Fruit fly (Drosophila melanogaster) ovary, adult (tissue): ENCODE results near the gene CG32201.
A peak's percentile ranks its signal among the peaks of the same experiment; 100 is the strongest.

ENCODE experiments used
- CG17801 ChIP-seq: fragments of 200-800 bp; optimal IDR thresholded peaks from 2 replicates; lab custom pipeline; 2019; ENCODE audit warnings: missing biosample characterization, mild to moderate bottlenecking, missing genetic modification characterization, moderate library complexity; ENCODE audit not compliant: partially characterized antibody

The CG32201 gene

DNA sequence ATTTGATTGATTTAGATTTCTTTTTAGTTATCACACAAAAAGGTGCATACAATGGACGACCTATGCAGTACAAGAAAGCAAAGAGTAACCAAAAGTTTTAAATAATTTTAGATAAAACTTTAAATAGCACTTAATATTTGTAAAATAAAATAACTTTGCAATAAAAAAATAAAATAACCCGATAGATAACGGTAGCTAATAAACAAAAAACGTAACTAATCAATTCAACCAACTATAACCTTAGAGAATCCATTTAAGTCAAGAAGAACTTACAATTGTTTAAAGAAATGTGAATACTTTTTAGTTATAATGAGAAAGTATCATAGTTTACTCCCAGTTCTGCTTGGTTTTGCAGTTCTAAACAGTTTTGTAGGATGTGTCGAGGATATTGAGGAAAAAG is at the start of gene CG32201:
TSS of gene CG32201 (plus strand) at position 301 of the 400 bp plus-strand sequence.
- no peak for TF ChIP-seq CG17801

DNA sequence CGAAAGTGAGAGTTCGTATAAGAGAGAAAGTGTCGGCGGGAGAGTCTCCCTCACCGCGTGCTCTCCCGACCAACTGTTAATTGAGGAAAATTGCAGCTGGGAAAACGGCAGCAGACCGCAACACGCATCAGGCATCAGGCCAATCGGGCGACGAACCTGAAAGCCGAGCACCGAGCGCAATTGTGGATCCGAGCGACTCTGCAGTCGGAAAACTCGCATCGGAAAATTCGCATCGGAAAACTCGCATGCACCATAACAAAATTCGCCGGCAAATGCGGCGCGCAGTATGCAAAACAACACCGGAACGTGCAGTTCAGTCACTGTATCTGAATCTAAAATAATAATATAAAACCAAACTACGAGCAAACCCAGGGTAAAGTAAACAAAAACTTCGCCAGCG is 49.5 kb upstream of the CG32201 start, which contains the start of gene AstC-R1:
TSS of gene AstC-R1 (plus strand) at position 301 of the 400 bp plus-strand sequence.
- no peak for TF ChIP-seq CG17801

DNA sequence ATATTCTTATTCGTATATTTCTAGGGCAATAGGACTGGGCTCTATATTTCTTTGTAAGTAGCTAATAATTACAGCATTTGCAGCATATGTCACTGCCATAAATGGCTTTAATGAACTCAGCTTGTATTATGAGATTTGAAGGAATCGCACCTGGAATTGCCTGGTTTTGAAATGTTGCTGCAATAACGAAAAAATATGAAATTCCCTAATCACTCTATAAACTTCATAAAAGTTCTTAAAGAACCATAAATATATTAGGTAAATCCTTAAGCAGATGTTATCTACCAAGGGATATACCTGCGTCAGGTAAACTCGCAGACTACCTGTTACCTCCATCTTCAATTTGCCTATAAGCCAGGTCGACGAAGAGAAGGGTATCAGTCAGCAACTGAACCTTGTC is 21.0 kb upstream of the CG32201 start, which contains the start of gene CG7271:
TSS of gene CG7271 (plus strand) at position 373 of the 400 bp plus-strand sequence.
- no peak for TF ChIP-seq CG17801

DNA sequence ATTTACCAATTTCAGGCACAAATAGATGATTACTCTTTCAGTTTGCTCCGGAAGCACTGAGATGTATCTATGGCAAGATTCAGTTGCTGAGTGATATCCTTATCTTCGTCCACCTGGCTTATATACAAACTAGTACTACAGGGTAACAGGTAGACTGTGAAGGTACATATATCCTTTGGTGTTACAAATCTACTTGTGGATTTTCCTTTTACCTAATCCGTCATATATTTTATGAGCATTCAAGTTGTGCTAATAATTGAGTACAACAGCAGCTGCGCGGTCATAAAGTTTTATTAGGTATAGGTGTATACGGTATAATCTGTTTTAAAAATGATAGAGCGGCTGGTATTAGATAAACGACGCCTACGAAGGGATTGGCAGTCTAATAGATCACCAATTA is 15.7 kb upstream of the CG32201 start, which contains the start of gene term:
TSS of gene term (minus strand) at position 101 of the 400 bp plus-strand sequence.
- TF ChIP-seq CG17801 = no peak

DNA sequence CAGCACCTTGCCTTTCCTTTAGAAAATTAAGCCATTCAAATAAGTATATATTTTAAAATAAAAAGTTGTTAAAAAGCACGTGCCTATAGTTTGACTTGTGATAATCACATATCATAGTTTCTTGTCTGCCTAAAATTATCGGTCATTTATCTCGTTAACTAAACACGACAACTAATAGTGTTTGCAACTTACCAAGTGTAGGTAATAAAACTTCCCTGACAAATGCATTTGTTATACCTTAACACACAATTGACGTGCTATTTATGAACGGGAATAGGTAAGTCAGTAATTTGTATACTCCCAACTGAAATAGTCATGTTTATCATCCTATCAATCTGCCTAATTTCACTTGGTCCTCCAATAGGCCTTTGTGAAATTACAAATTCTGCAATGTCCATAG is 6.3 kb upstream of the CG32201 start, which contains the start of gene CG18234:
TSS of gene CG18234 (plus strand) at position 301 of the 400 bp plus-strand sequence.
- TF ChIP-seq CG17801 = no peak

DNA sequence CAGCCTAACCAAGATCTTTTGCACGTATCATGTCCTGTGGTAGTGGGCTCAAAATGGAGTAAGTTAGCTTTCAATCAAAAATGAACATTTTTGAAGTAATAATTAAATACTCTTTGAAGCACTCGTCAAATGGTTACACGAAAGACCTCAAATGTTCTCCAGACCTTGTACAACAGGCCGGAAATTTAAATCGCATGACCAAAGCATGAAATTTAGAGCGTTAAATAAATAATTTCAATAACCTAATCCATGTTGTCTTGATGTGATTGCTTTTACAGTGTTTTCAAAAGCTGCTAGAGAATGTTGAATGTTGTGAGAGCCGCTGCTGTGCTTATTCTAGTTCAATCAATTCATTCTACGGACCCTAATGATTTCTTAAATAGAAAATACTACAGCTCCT is 4.2 kb upstream of the CG32201 start, which contains the start of gene CG18233:
TSS of gene CG18233 (plus strand) at position 301 of the 400 bp plus-strand sequence.
- TF ChIP-seq CG17801 = no peak

DNA sequence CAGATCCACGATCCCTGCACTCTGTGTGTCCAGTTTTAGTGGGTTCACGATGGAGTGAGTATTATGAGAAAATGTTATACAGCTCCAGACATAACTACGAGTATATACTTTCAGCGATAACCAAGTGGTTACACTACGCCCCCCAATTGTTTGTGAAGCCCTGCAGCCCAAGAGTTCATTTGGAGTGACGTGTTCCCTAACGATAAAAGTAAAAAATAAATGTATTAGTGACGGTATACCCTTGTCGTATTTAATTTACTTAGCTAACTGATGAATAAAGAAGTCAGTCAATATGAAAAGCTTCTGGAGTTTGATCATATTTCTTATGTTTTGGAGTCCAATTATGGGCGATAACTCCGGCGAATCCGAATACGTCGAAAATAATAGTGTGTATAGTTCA is 2.3 kb upstream of the CG32201 start, which contains the start of gene CG18231:
TSS of gene CG18231 (plus strand) at position 301 of the 400 bp plus-strand sequence.
- no peak for TF ChIP-seq CG17801

DNA sequence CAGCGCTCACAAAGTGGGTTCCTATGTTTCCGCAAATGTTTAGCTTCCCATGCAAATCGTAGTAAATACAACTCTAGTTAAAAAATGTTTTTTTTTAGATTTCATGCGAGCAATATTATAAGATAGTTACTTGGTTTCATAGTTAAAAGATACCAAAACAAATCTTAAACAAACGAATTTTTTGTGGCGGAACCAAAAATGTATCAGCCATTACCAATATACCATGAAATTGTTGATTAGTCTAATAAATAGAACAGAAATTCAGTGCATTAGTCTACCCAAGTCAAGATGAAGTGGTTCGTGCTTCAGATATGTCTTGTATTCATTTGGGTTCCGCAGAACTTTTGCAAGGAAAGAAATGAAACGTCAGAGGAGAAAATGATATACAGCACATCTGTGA is 2.2 kb downstream of the CG32201 start, which contains the start of gene CG32199:
TSS of gene CG32199 (plus strand) at position 301 of the 400 bp plus-strand sequence.
- TF ChIP-seq CG17801 = no peak

DNA sequence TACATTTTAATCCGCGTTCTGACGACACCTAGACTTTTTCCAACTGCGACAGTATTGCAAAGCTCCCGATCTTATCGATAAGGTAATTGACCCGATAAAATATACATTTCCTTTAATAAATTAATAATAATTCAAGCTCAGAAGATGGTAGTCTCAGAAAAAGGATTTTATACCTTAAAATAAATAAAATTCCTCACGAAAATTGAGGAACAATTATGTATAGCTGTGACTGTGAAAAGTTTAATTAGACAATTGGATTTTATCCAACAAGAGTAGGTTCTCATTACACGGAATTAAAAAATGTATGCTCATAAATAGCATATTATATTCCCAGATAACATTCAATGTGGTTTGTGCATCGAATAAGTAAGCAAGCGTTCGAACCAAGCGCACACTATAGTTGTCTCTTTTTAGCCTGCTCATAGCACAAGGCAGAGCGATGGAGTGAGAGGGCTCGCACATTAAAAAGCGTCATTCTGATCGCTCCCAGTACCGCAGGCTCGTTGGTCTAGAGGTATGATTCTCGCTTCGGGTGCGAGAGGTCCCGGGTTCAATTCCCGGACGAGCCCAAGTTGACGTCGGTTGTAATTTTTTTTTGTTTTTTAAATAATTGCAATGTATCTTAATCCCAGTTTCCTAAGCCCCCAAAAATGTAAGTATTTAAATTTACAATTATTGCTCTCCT is 8.6 kb downstream of the CG32201 start, which contains the start of the genes CG13380 and CG4174:
TSS of gene CG13380 (minus strand) at position 51 of the 685 bp plus-strand sequence.
TSS of gene CG4174 (minus strand) at position 51 of the 685 bp plus-strand sequence.
- peak; percentile 43 for TF ChIP-seq CG17801

DNA sequence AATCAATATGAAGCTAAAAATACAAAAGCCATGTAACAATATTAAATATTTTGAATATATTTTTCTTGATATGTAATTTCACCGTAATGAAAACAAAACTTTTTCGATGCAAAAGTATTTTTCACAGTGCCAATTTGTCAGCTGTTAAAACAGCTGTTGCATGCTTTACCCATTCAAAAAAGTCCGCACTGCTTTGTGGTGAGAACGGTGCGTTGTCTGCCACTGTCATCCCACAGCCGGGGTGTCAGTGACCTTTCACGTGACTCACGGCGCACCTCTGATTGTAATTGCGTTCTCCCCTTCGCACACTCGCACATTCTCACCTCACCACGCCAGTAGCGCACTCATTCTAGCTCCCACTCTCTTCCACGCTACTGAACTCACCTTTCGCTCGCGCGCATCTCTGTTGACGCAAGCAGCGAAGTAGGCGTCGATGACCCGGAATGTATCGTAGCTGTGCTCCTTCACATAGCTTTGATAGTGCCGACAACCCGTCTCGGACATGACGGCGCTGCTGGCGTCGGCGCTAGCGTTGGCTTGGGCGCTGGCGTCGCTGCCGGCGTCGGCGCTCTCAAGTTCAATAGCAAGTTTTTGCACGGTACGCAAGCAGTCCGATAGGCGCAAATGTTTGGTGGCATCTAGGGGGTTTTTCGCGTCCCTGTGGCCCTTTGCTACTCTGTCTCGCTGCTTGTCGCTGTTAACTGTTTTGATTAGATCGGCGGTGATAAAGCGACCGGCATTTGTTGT is 11.7 kb downstream of the CG32201 start:
- no peak for TF ChIP-seq CG17801

DNA sequence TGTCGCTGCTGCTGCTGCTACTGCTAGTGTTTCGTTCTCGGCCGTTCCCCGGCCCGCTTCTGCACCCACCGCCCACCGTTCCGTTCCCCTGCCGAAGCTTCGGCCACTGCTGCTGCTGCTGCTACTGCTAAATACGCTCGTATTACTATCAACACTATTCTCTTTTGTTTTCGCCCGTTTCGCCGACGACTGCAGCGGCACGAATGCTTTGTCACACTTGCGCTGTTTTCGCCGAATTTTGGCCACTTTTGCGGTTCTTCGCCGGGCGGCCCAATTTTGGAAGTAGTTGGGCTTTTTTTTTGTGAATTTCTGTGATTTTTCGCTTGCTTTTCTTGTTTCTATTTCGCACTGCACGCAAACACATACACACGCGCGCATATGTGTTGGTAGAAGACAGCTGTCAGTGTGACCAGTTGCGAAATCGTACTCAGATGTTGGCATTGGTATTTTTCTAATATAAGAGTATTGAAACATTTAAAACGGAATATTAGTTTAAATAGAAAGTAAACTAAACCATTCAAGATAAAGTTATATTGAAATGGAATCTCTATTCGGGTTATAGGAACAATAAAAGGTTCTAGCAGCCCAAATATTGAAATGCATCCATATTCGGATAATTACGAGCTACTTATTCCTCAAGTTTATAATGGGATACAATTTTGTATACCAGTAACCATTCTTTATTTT is 12.5 kb downstream of the CG32201 start, which contains the start of gene not:
TSS of gene not (minus strand) at position 395 of the 687 bp plus-strand sequence.
- TF ChIP-seq CG17801 = no peak

DNA sequence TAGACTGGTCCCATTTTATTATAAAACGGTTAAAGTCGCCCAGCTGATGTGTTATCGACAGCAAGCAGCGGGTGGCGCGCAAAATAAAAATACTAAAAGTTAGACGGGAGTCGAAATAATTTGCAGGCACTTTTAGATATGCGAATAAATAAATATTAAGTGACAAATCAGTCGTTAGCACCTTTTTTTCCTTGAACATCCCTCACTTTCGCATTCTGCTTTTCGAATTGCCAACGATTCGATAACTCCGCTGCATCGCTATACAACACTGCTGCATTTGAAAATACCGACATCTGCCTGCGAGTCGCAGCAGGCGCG is 13.0 kb downstream of the CG32201 start, which contains the start of gene bora:
TSS of gene bora (plus strand) at position 271 of the 318 bp plus-strand sequence.
- no peak for TF ChIP-seq CG17801

DNA sequence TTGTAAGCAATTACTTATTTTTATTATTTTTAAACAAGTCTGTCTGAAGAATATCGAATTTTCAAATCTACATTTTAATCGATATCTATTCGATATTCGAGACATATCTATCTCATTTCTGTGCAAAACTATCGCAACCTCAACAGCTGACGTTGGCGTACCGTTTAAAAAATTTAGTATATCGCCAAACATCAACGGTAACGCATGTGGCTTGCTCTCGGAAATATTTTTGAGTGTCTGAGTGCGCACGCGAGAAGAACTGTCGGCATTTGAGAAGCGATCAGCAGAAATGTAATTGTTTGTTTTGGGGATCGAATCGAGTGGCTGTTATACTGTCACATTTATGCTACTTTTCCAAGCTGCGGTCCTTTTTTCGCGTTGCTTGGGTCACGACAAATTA is 16.4 kb downstream of the CG32201 start, which contains the start of gene MYPT-75D:
TSS of gene MYPT-75D (plus strand) at position 174 of the 400 bp plus-strand sequence.
- TF ChIP-seq CG17801 = peak; percentile 57

DNA sequence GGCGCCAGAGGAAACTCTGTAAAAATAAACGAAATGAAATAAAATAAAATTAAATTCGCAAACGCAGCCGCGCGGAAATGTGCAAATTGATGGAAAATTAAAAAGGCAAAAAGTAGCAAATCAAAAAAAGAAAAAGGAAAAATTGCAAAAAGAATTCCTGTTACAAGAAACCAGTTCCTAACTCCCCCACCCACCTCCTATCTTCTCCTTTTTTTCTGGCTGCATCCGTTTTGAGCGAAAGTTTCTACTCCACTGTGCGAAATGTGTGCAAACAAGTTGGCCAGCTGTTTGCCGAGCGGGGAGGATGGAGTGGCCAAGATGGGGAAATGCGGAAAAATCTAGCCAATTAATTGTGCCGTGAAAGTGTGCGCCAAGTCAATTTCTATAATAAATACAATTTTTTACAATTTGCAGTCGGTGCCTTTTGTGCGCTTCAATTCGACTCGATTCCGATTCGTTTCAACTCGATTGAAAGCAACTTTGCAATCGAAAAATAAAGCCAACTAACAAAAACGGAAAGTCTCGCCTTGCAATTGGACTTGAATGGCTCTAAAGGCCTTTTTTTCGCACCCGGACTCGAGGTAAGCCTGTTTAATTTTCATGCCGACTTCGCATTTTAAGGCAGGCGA is 17.1 kb downstream of the CG32201 start:
- no peak for TF ChIP-seq CG17801

DNA sequence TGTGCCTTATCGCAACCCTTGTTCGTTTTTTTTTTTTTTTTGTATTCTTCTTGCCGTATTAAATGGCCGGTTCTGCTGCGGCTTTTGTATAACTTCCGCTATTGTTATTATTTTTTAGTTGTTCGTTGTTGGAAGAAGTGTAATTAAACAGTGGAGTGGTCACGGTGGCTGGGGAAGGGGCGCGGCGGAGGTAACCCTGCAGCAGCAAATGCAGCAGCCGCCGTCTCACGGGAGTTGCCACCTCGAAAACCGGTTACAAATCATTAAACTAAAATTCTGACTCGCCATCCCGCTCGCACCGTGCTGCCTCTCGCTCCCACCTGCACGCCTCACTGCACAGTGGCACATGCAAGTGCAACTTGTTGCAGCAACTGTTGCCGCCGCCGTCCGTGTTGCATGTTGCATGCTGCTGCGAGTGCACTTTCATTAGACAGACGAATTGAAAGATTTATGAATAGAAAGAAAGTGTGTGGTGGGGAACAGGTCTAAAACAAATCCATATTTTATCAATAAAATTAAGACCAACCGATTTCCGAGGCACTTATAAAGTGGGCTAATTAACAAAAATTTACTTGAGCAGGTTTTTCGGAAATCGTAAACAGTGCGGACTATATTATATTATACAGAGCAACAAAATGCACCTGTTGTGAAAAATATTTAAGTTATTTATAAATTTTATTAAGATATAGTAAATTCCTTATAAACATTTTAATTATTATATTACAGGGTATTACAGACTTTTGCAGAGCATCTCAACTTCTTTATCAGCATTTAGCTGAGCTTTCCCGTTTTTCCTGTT is 18.4 kb downstream of the CG32201 start:
- TF ChIP-seq CG17801 = no peak
